Worm (Caenorhabditis elegans) whole organism, mixed stage, embryonic: ENCODE results near the gene npr-35.

Source experiments
- M03D4.4 ChIP-seq: sonication (generic microtip); optimal IDR thresholded peaks from 2 replicates; lab custom pipeline; 2017; ENCODE audit warnings: mild to moderate bottlenecking, missing genetic modification characterization, missing compliant biosample characterization
- elt-1 ChIP-seq: sonication (generic microtip); optimal IDR thresholded peaks from 2 replicates; lab custom pipeline; 2017; ENCODE audit warnings: missing genetic modification characterization, mild to moderate bottlenecking, missing compliant biosample characterization, antibody characterized with exemption, moderate library complexity, borderline replicate concordance; ENCODE audit not compliant: insufficient read depth
- lin-13 ChIP-seq: fragments of 150-350 bp; optimal IDR thresholded peaks from 2 replicates; lab custom pipeline; 2014; ENCODE audit warnings: missing biosample characterization, missing genetic modification characterization
- mab-5 ChIP-seq: fragments of 150-350 bp; optimal IDR thresholded peaks from 2 replicates; lab custom pipeline; 2014; ENCODE audit warnings: missing biosample characterization, missing genetic modification characterization
- mep-1 ChIP-seq: fragments of 150-350 bp; optimal IDR thresholded peaks from 2 replicates; lab custom pipeline; 2017; ENCODE audit warnings: missing biosample characterization, missing genetic modification reagents, missing genetic modification characterization, inconsistent platforms
- nhr-237 ChIP-seq: fragments of 150-350 bp; optimal IDR thresholded peaks from 2 replicates; lab custom pipeline; 2014; ENCODE audit warnings: missing biosample characterization, missing genetic modification characterization
- nhr-76 ChIP-seq: sonication (generic microtip); optimal IDR thresholded peaks from 2 replicates; lab custom pipeline; 2017; ENCODE audit warnings: missing biosample characterization, missing genetic modification characterization
- pha-4 ChIP-seq: fragments of 150-350 bp; optimal IDR thresholded peaks from 2 replicates; lab custom pipeline; 2018; ENCODE audit warnings: missing biosample characterization, missing genetic modification reagents, missing genetic modification characterization
- unc-62 ChIP-seq: fragments of 150-350 bp; optimal IDR thresholded peaks from 2 replicates; lab custom pipeline; 2014; ENCODE audit warnings: missing biosample characterization, missing genetic modification reagents, missing genetic modification characterization
- zip-8 ChIP-seq: fragments of 150-350 bp; optimal IDR thresholded peaks from 2 replicates; lab custom pipeline; 2014; ENCODE audit warnings: missing biosample characterization, missing genetic modification characterization
- ztf-11 ChIP-seq: fragments of 150-350 bp; optimal IDR thresholded peaks from 2 replicates; lab custom pipeline; 2014; ENCODE audit warnings: missing biosample characterization, missing genetic modification characterization

- TF ChIP-seq mab-5 (no peak), zip-8 (tag; lab: Kevin White, UChicago) (no peak), lin-13 (tag; lab: Kevin White, UChicago) (no peak), unc-62 (GFP tag; lab: Kevin White, UChicago) (no peak), nhr-237 (tag; lab: Kevin White, UChicago) (no peak), elt-1 (tag; lab: Kevin White, UChicago) (no peak), pha-4 (tag; lab: Kevin White, UChicago) (no peak), nhr-76 (tag; lab: Kevin White, UChicago) (no peak), mep-1 (tag; lab: Kevin White, UChicago) (no peak), ztf-11 (tag; lab: Kevin White, UChicago) (no peak), M03D4.4 (tag; lab: Kevin White, UChicago) (no peak)
Observed at ce11 chrIV:7764319-7764718, 20.7 kb downstream of the npr-35 start.
